Fruit fly (Drosophila melanogaster) whole organism, embryonic: ENCODE data around the gene Oatp33Eb.

Source experiments
- CG10979 ChIP-seq: fragments of 200-800 bp; sonication (Bioruptor generic); optimal IDR thresholded peaks from 2 replicates; lab custom pipeline; 2018; ENCODE audit warnings: missing biosample characterization, mild to moderate bottlenecking, missing genetic modification characterization, moderate library complexity
- CG11456 ChIP-seq: fragments of 200-800 bp; sonication (Bioruptor generic); IDR thresholded peaks from 3 replicates; pipeline ENCODE4 v1.3.6; 2022; ENCODE audit warnings: missing biosample characterization, missing genetic modification characterization
- CG11504 ChIP-seq: fragments of 200-800 bp; sonication (Bioruptor generic); optimal IDR thresholded peaks from 3 replicates; lab custom pipeline; 2019; ENCODE audit warnings: missing biosample characterization, mild to moderate bottlenecking, missing genetic modification characterization, moderate library complexity
- CG12155 ChIP-seq: fragments of 200-800 bp; sonication (Bioruptor generic); optimal IDR thresholded peaks from 3 replicates; lab custom pipeline; 2016; ENCODE audit warnings: missing biosample characterization, missing genetic modification characterization
- CG14050 ChIP-seq: fragments of 200-800 bp; sonication (Bioruptor generic); IDR thresholded peaks from 3 replicates; pipeline ENCODE4 v1.3.6; 2022; ENCODE audit warnings: missing biosample characterization, missing genetic modification characterization
- CG14667 ChIP-seq: fragments of 200-800 bp; sonication (Bioruptor generic); IDR thresholded peaks from 2 replicates; pipeline ENCODE4 v1.3.6; 2022; ENCODE audit warnings: missing biosample characterization, missing genetic modification characterization
- CG14965 ChIP-seq: fragments of 200-800 bp; sonication (Bioruptor generic); optimal IDR thresholded peaks from 2 replicates; lab custom pipeline; 2016; ENCODE audit warnings: missing biosample characterization, missing genetic modification characterization, borderline replicate concordance
- CG1603 ChIP-seq: fragments of 200-800 bp; sonication (Bioruptor generic); optimal IDR thresholded peaks from 2 replicates; lab custom pipeline; 2019; ENCODE audit warnings: missing biosample characterization, mild to moderate bottlenecking, missing genetic modification characterization, moderate library complexity
- CG18262 ChIP-seq: fragments of 200-800 bp; optimal IDR thresholded peaks from 3 replicates; lab custom pipeline; 2019; ENCODE audit warnings: missing biosample characterization, mild to moderate bottlenecking, missing genetic modification characterization, moderate library complexity
- CG18599 ChIP-seq: fragments of 200-800 bp; sonication (Bioruptor generic); optimal IDR thresholded peaks from 3 replicates; lab custom pipeline; 2017; ENCODE audit warnings: missing biosample characterization, missing genetic modification characterization, mild to moderate bottlenecking, moderate library complexity, missing genetic modification reagents
- CG2129 ChIP-seq: fragments of 200-800 bp; sonication (Bioruptor generic); IDR thresholded peaks from 2 replicates; pipeline ENCODE4 v1.3.6; 2022; ENCODE audit warnings: missing biosample characterization, missing genetic modification characterization; ENCODE audit not compliant: partially characterized antibody
- CG3838 ChIP-seq: fragments of 200-800 bp; sonication (Bioruptor generic); optimal IDR thresholded peaks from 3 replicates; lab custom pipeline; 2016; ENCODE audit warnings: missing biosample characterization, missing genetic modification characterization
- CG4360 ChIP-seq: fragments of 200-800 bp; sonication (Bioruptor generic); IDR thresholded peaks from 2 replicates; pipeline ENCODE4 v1.3.6; 2022; ENCODE audit warnings: missing biosample characterization, missing genetic modification characterization
- CG4820 ChIP-seq: fragments of 200-800 bp; sonication (Bioruptor generic); optimal IDR thresholded peaks from 3 replicates; lab custom pipeline; 2016; ENCODE audit warnings: missing biosample characterization, missing genetic modification characterization
- CG6254 ChIP-seq: fragments of 200-800 bp; sonication (Bioruptor generic); optimal IDR thresholded peaks from 3 replicates; lab custom pipeline; 2017; ENCODE audit warnings: mild to moderate bottlenecking, missing biosample characterization, missing genetic modification reagents, missing genetic modification characterization
- CG6654 ChIP-seq: fragments of 200-800 bp; sonication (Bioruptor generic); optimal IDR thresholded peaks from 2 replicates; lab custom pipeline; 2017; ENCODE audit warnings: missing biosample characterization, mild to moderate bottlenecking, missing genetic modification characterization
- CG7271 ChIP-seq: fragments of 200-800 bp; sonication (Bioruptor generic); optimal IDR thresholded peaks from 2 replicates; lab custom pipeline; 2018; ENCODE audit warnings: missing biosample characterization, mild to moderate bottlenecking, missing genetic modification characterization, moderate library complexity
- CG9215 ChIP-seq: fragments of 200-800 bp; sonication (Bioruptor generic); IDR thresholded peaks from 2 replicates; pipeline ENCODE4 v1.3.6; 2022; ENCODE audit warnings: missing biosample characterization, missing genetic modification characterization
- Chrac-16 ChIP-seq: fragments of 200-800 bp; sonication (Bioruptor generic); optimal IDR thresholded peaks from 3 replicates; lab custom pipeline; 2016; ENCODE audit warnings: missing biosample characterization, missing genetic modification characterization
- Dfd ChIP-seq, 2 experiments: fragments of >200 bp; optimal IDR thresholded peaks; 2 replicates each; lab custom pipeline; 2017; ENCODE audit warnings: missing biosample characterization in 2 of 2, missing genetic modification characterization in 2 of 2
- Dll ChIP-seq: fragments of 200-800 bp; sonication (Bioruptor generic); IDR thresholded peaks from 4 replicates; pipeline ENCODE4 v1.3.6; 2022; ENCODE audit warnings: missing biosample characterization, missing genetic modification characterization; ENCODE audit not compliant: partially characterized antibody
- Dref ChIP-seq: fragments of 200-800 bp; sonication (Bioruptor generic); IDR thresholded peaks from 2 replicates; pipeline ENCODE4 v1.3.6; 2022; ENCODE audit warnings: missing biosample characterization, missing genetic modification characterization
- Eip74EF ChIP-seq, 2 experiments: fragments of 200-800 bp in 1 of 2; fragments of >200 bp in 1 of 2; sonication (Bioruptor generic) in 1 of 2; optimal IDR thresholded peaks; 2 replicates each; lab custom pipeline; 2017 to 2019; ENCODE audit warnings: missing biosample characterization in 2 of 2, missing genetic modification characterization in 2 of 2, mild to moderate bottlenecking in 1 of 2, moderate library complexity in 1 of 2
- Kr ChIP-seq: fragments of 200-800 bp; sonication (Bioruptor generic); optimal IDR thresholded peaks from 2 replicates; lab custom pipeline; 2017; ENCODE audit warnings: missing biosample characterization, mild to moderate bottlenecking, missing genetic modification characterization
- MTF-1 ChIP-seq: fragments of 200-800 bp; sonication (Bioruptor generic); optimal IDR thresholded peaks from 2 replicates; lab custom pipeline; 2018; ENCODE audit warnings: missing biosample characterization, mild to moderate bottlenecking, missing genetic modification characterization, borderline replicate concordance
- Mrtf ChIP-seq: fragments of 200-800 bp; sonication (Bioruptor generic); IDR thresholded peaks from 3 replicates; pipeline ENCODE4 v1.3.6; 2022; ENCODE audit warnings: missing biosample characterization, missing genetic modification characterization
- NC2α ChIP-seq: fragments of 200-800 bp; sonication (Bioruptor generic); optimal IDR thresholded peaks from 2 replicates; lab custom pipeline; 2016; ENCODE audit warnings: missing biosample characterization, missing genetic modification characterization
- Ssrp ChIP-seq: fragments of 200-800 bp; sonication (Bioruptor generic); optimal IDR thresholded peaks from 2 replicates; lab custom pipeline; 2018; ENCODE audit warnings: missing biosample characterization, mild to moderate bottlenecking, missing genetic modification characterization, moderate library complexity
- Xrp1 ChIP-seq: fragments of 200-800 bp; sonication (Bioruptor generic); IDR thresholded peaks from 2 replicates; pipeline ENCODE4 v1.3.6; 2022; ENCODE audit warnings: missing biosample characterization, missing genetic modification characterization
- ara ChIP-seq: fragments of 200-800 bp; sonication (Bioruptor generic); IDR thresholded peaks from 2 replicates; pipeline ENCODE4 v1.3.6; 2022; ENCODE audit warnings: missing biosample characterization, missing genetic modification characterization
- ase ChIP-seq: fragments of 200-800 bp; sonication (Bioruptor generic); IDR thresholded peaks from 3 replicates; pipeline ENCODE4 v1.3.6; 2022; ENCODE audit warnings: missing biosample characterization, missing genetic modification characterization
- az2 ChIP-seq: fragments of 200-800 bp; sonication (Bioruptor generic); optimal IDR thresholded peaks from 3 replicates; lab custom pipeline; 2016; ENCODE audit warnings: missing biosample characterization, missing genetic modification characterization
- caup ChIP-seq: fragments of 200-800 bp; sonication (Bioruptor generic); optimal IDR thresholded peaks from 3 replicates; lab custom pipeline; 2017; ENCODE audit warnings: missing biosample characterization, mild to moderate bottlenecking, missing genetic modification characterization, moderate library complexity; ENCODE audit not compliant: severe bottlenecking
- chif ChIP-seq, 2 experiments: fragments of 200-800 bp; sonication (Bioruptor generic); optimal IDR thresholded peaks; 3 replicates each; lab custom pipeline; 2016; ENCODE audit warnings: missing biosample characterization in 2 of 2, missing genetic modification characterization in 2 of 2
- chn ChIP-seq: fragments of 200-800 bp; sonication (Bioruptor generic); optimal IDR thresholded peaks from 2 replicates; lab custom pipeline; 2016; ENCODE audit warnings: missing biosample characterization, missing genetic modification characterization
- ci ChIP-seq: fragments of 200-800 bp; sonication (Bioruptor generic); IDR thresholded peaks from 3 replicates; pipeline ENCODE4 v1.3.6; 2022; ENCODE audit warnings: missing biosample characterization, missing genetic modification characterization
- dmrt99B ChIP-seq: fragments of 200-800 bp; sonication (Bioruptor generic); optimal IDR thresholded peaks from 2 replicates; lab custom pipeline; 2018; ENCODE audit warnings: missing biosample characterization, mild to moderate bottlenecking, missing genetic modification characterization, moderate library complexity
- fd96Cb ChIP-seq: fragments of 200-800 bp; sonication (Bioruptor generic); optimal IDR thresholded peaks from 2 replicates; lab custom pipeline; 2018; ENCODE audit warnings: missing biosample characterization, mild to moderate bottlenecking, missing genetic modification characterization, moderate library complexity
- hkb ChIP-seq, 2 experiments: fragments of 200-800 bp in 1 of 2; fragments of >200 bp in 1 of 2; sonication (Bioruptor generic) in 1 of 2; IDR thresholded peaks in 1 of 2; optimal IDR thresholded peaks in 1 of 2; 2 replicates each; pipeline versions ENCODE4 v1.3.6 to Lab custom; 2017 to 2022; ENCODE audit warnings: missing biosample characterization in 1 of 2, missing genetic modification characterization in 1 of 2
- jumu ChIP-seq: fragments of 200-800 bp; sonication (Bioruptor generic); optimal IDR thresholded peaks from 3 replicates; lab custom pipeline; 2016; ENCODE audit warnings: missing biosample characterization, missing genetic modification characterization
- lab ChIP-seq: fragments of 200-800 bp; sonication (Bioruptor generic); optimal IDR thresholded peaks from 3 replicates; lab custom pipeline; 2017; ENCODE audit warnings: missing biosample characterization, missing genetic modification characterization, mild to moderate bottlenecking, moderate library complexity, missing genetic modification reagents
- otp ChIP-seq: fragments of 200-800 bp; sonication (Bioruptor generic); IDR thresholded peaks from 3 replicates; pipeline ENCODE4, ENCODE4 v1.3.6; 2022; ENCODE audit warnings: missing biosample characterization, missing genetic modification characterization
- sug ChIP-seq: fragments of 200-800 bp; optimal IDR thresholded peaks from 2 replicates; lab custom pipeline; 2019; ENCODE audit warnings: missing biosample characterization, mild to moderate bottlenecking, missing genetic modification characterization, moderate library complexity
- tin ChIP-seq: fragments of 200-800 bp; sonication (Bioruptor generic); optimal IDR thresholded peaks from 3 replicates; lab custom pipeline; 2016; ENCODE audit warnings: missing biosample characterization, missing genetic modification characterization
- tup ChIP-seq: fragments of 200-800 bp; sonication (Bioruptor generic); optimal IDR thresholded peaks from 2 replicates; lab custom pipeline; 2016; ENCODE audit warnings: missing biosample characterization, mild to moderate bottlenecking, missing genetic modification characterization, moderate library complexity
- z ChIP-seq: fragments of 200-800 bp; sonication (Bioruptor generic); IDR thresholded peaks from 3 replicates; pipeline ENCODE4 v1.3.6; 2022; ENCODE audit warnings: missing biosample characterization, missing genetic modification characterization

The Oatp33Eb gene

DNA sequence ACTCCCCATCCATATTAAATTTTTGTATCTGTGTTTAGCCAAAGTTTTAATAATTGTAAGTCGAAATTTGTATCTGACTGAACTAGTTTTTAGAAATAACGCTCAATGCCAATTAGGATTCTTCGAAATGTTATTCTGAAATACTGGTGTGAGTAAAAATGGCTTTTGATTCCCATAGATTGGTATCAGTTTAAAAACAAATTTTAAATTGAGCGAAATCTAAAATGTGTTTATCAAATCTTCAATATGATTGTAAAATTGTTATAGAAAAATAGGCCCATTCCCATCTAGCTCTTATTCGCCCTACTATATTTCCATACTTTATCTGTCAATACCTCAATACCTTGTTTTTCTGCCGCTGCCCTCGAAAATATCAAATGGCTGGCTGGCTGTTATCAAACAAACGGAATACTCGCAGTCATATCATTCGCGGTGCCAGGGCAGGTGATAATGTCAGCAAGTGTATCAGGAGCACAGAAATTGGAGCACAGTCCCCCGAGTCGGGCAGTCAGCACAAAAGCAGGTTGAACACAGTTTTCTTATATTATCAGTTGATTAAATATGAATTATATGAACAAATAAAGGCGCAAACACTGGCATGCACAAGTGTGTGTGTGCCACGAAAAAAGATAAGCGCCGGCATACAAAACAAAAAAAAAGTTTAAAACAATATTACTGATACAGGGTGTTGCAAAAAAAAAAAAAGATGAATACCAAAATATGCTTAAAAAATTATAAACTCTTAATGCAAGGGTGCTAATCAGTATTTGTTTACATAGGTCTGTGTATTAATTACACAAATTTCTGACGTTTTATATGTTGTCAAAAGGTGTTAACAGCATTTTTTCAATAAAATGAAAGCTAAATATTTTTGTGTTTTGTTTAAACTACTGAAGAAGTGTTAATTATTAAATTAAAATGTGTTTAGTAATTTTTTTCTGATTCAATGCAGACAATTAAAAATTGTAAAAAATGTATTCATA is 49.3 kb downstream of the Oatp33Eb start, which contains the start of gene t-cup (continued):
- TF ChIP-seq CG9215 (GFP tag; lab: Robert Waterston, UW) = no peak
- TF ChIP-seq ase (GFP tag; lab: Robert Waterston, UW) = peak; percentile 71; the same call in 2 of the 3 replicates
- peak; percentile 15 for TF ChIP-seq fd96Cb (tag; lab: Kevin White, UChicago)
- no peak for TF ChIP-seq Ssrp (tag; lab: Kevin White, UChicago)
- TF ChIP-seq z (GFP tag; lab: Robert Waterston, UW) = no peak
- TF ChIP-seq sug (tag; lab: Kevin White, UChicago) = peak; percentile 91
- no peak; the same call in 1 of the 3 replicates for TF ChIP-seq CG11456 (GFP tag; lab: Robert Waterston, UW)

DNA sequence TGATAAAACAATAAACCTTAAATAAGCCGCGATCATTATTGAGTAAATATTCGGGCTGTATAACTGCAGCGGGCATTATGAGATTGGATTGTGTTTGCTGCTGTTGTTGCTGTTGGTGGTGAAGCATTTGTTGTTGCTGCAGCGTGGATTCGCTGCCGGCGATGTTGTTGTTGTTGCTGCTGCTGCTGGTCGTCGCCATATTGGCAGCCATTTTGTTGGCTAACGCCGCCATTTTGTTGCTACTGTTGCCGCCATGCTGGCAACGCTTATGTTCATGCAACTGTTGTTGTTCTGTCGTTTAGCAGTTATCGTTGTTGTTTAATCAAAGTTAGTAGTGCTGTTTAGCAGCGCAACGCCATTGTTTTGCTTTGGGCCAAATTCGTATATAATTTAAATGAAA is 50.3 kb downstream of the Oatp33Eb start:
- peak; percentile 35 for TF ChIP-seq lab (GFP tag; lab: Kevin White, UChicago)
- TF ChIP-seq dmrt99B (tag; lab: Kevin White, UChicago) = peak; percentile 39
- TF ChIP-seq CG18262 (tag; lab: Kevin White, UChicago) = no peak
- TF ChIP-seq CG12155 (GFP tag; lab: Kevin White, UChicago) = no peak
- TF ChIP-seq CG14050 (GFP tag; lab: Robert Waterston, UW) = no peak
- no peak for TF ChIP-seq CG18599 (GFP tag; lab: Kevin White, UChicago)
- TF ChIP-seq CG3838 (GFP tag; lab: Kevin White, UChicago) = no peak
- no peak for TF ChIP-seq Chrac-16 (GFP tag; lab: Kevin White, UChicago)
- TF ChIP-seq otp (GFP tag; lab: Robert Waterston, UW) = no peak
- no peak for TF ChIP-seq CG2129 (GFP tag; lab: Robert Waterston, UW)
- TF ChIP-seq ara (GFP tag; lab: Robert Waterston, UW) = 0 out of 2 replicates have a peak, but pooled peaks have one; percentile 11
- TF ChIP-seq CG14667 (GFP tag; lab: Robert Waterston, UW) = no peak
- TF ChIP-seq Mrtf (GFP tag; lab: Robert Waterston, UW) = no peak
- TF ChIP-seq CG7271 = no peak
- no peak for TF ChIP-seq caup
- no peak for TF ChIP-seq CG14965 (GFP tag; lab: Kevin White, UChicago)
- peak; percentile 16 for TF ChIP-seq CG1603 (tag; lab: Kevin White, UChicago)
- TF ChIP-seq ci (GFP tag; lab: Robert Waterston, UW) = peak; percentile 81
- TF ChIP-seq NC2α (GFP tag; lab: Kevin White, UChicago) = no peak
- peak; percentile 29 for TF ChIP-seq CG11504 (tag; lab: Kevin White, UChicago)
- no peak for TF ChIP-seq chn (GFP tag; lab: Kevin White, UChicago)
- TF ChIP-seq CG4820 (GFP tag; lab: Kevin White, UChicago) = no peak
- no peak for TF ChIP-seq Dfd (GFP tag; optimal IDR thresholded peaks at IDR 0.05; lab: Kevin White, UChicago)
- TF ChIP-seq Kr (GFP tag; lab: Kevin White, UChicago) = no peak
- no peak for TF ChIP-seq CG6654 (GFP tag; lab: Kevin White, UChicago)
- no peak for TF ChIP-seq Dref (GFP tag; lab: Robert Waterston, UW)
- TF ChIP-seq Dll (GFP tag; lab: Robert Waterston, UW) = no peak
- no peak for TF ChIP-seq az2 (GFP tag; lab: Kevin White, UChicago)
- peak; percentile 26 for TF ChIP-seq CG6254 (GFP tag; lab: Kevin White, UChicago)
- TF ChIP-seq tin (GFP tag; lab: Kevin White, UChicago) = no peak
- peak; percentile 35; the same call in 1 of the 2 replicates for TF ChIP-seq Xrp1 (GFP tag; lab: Robert Waterston, UW)
- no peak for TF ChIP-seq CG10979 (tag; lab: Kevin White, UChicago)
- TF ChIP-seq MTF-1 (GFP tag; lab: Kevin White, UChicago) = peak; percentile 54
- no peak for TF ChIP-seq tup
- TF ChIP-seq hkb (optimal IDR thresholded peaks at IDR 0.05; lab: Kevin White, UChicago) = no peak
- TF ChIP-seq hkb (GFP tag; IDR thresholded peaks at IDR 0.05; lab: Robert Waterston, UW) = peak; percentile 50; the same call in 1 of the 2 replicates
- TF ChIP-seq jumu = no peak
- no peak for TF ChIP-seq chif (GFP tag; optimal IDR thresholded peaks at IDR 0.05; lab: Kevin White, UChicago)
- no peak for TF ChIP-seq Eip74EF (GFP tag; optimal IDR thresholded peaks at IDR 0.05; lab: Kevin White, UChicago)
- peak; percentile 89 for TF ChIP-seq CG4360 (GFP tag; lab: Robert Waterston, UW)
